Worm (Caenorhabditis elegans) whole organism, young adult: Measurements from ENCODE around the gene F47D12.3.

Experiments
- B0035.1 ChIP-seq: sonication (generic microtip); optimal IDR thresholded peaks from 2 replicates; lab custom pipeline; 2016; ENCODE audit warnings: missing genetic modification characterization, mild to moderate bottlenecking, missing compliant biosample characterization, missing genotype, missing genetic modification reagents
- F22D6.2 ChIP-seq: sonication (generic microtip); optimal IDR thresholded peaks from 2 replicates; lab custom pipeline; 2016; ENCODE audit warnings: mild to moderate bottlenecking, missing genetic modification characterization, missing compliant biosample characterization
- F23B12.7 ChIP-seq: sonication (generic microtip); optimal IDR thresholded peaks from 2 replicates; lab custom pipeline; 2017; ENCODE audit warnings: missing genetic modification characterization, mild to moderate bottlenecking, missing compliant biosample characterization, antibody characterized with exemption, moderate library complexity; ENCODE audit not compliant: insufficient read depth
- F33H1.4 ChIP-seq: fragments of 200-800 bp; sonication (Bioruptor generic); IDR thresholded peaks from 2 replicates; pipeline ENCODE4 v1.3.6; 2022; ENCODE audit warnings: missing genetic modification reagents, missing genetic modification characterization, missing compliant biosample characterization
- F52B5.7 ChIP-seq: sonication (generic microtip); optimal IDR thresholded peaks from 2 replicates; lab custom pipeline; 2016; ENCODE audit warnings: mild to moderate bottlenecking, missing genetic modification characterization, missing compliant biosample characterization
- F57A8.1 ChIP-seq: fragments of 200-800 bp; sonication (Bioruptor generic); optimal IDR thresholded peaks from 2 replicates; lab custom pipeline; 2018; ENCODE audit warnings: mild to moderate bottlenecking, missing genetic modification characterization, moderate library complexity, missing compliant biosample characterization
- K11D2.4 ChIP-seq: fragments of 200-800 bp; sonication (Bioruptor generic); IDR thresholded peaks from 2 replicates; pipeline ENCODE4 v1.3.6; 2022; ENCODE audit warnings: missing genetic modification reagents, missing genetic modification characterization, missing compliant biosample characterization
- K12H6.12 ChIP-seq: fragments of 200-800 bp; sonication (Bioruptor generic); optimal IDR thresholded peaks from 2 replicates; lab custom pipeline; 2018; ENCODE audit warnings: mild to moderate bottlenecking, missing genetic modification characterization, missing compliant biosample characterization
- T26A5.8 ChIP-seq: sonication (generic microtip); optimal IDR thresholded peaks from 2 replicates; lab custom pipeline; 2016; ENCODE audit warnings: missing genetic modification characterization, missing compliant biosample characterization
- Y67H2A.10 ChIP-seq: fragments of 200-800 bp; sonication (Bioruptor generic); conservative IDR thresholded peaks from 2 replicates; pipeline ENCODE4 v1.3.6; 2022; ENCODE audit warnings: missing genetic modification reagents, missing genetic modification characterization, missing compliant biosample characterization
- aptf-2 ChIP-seq: fragments of 200-800 bp; sonication (Bioruptor generic); conservative IDR thresholded peaks from 2 replicates; pipeline ENCODE4 v1.3.6; 2022; ENCODE audit warnings: missing genetic modification reagents, missing genetic modification characterization, missing compliant biosample characterization
- aptf-3 ChIP-seq: fragments of 200-800 bp; sonication (Bioruptor generic); IDR thresholded peaks from 2 replicates; pipeline ENCODE4 v1.3.6; 2022; ENCODE audit warnings: missing genetic modification characterization, missing compliant biosample characterization
- athp-1 ChIP-seq: sonication (generic microtip); optimal IDR thresholded peaks from 2 replicates; lab custom pipeline; 2017; ENCODE audit warnings: mild to moderate bottlenecking, missing genetic modification characterization, missing compliant biosample characterization
- attf-3 ChIP-seq: fragments of 200-800 bp; sonication (Bioruptor generic); conservative IDR thresholded peaks from 2 replicates; pipeline ENCODE4 v1.3.6; 2022; ENCODE audit warnings: missing genetic modification reagents, missing genetic modification characterization, missing compliant biosample characterization
- attf-6 ChIP-seq: fragments of 200-800 bp; sonication (Bioruptor generic); IDR thresholded peaks from 2 replicates; pipeline ENCODE4 v1.3.6; 2022; ENCODE audit warnings: missing genetic modification reagents, missing genetic modification characterization, missing compliant biosample characterization
- bed-2 ChIP-seq: fragments of 200-800 bp; sonication (Bioruptor generic); IDR thresholded peaks from 2 replicates; pipeline ENCODE4 v1.3.6; 2022; ENCODE audit warnings: missing genetic modification reagents, missing genetic modification characterization, missing compliant biosample characterization
- cebp-1 ChIP-seq, 2 experiments: fragments of 200-800 bp in 1 of 2; sonication (Bioruptor generic) in 1 of 2; sonication (generic microtip) in 1 of 2; IDR thresholded peaks in 1 of 2; optimal IDR thresholded peaks in 1 of 2; 2 replicates each; pipeline versions ENCODE4 v1.3.6 to Lab custom; 2017 to 2022; ENCODE audit warnings: missing compliant biosample characterization in 2 of 2, missing genetic modification characterization in 2 of 2, mild to moderate bottlenecking in 1 of 2, missing genetic modification reagents in 1 of 2, moderate library complexity in 1 of 2
- ceh-27 ChIP-seq: fragments of 200-800 bp; sonication (Bioruptor generic); optimal IDR thresholded peaks from 2 replicates; lab custom pipeline; 2018; ENCODE audit warnings: mild to moderate bottlenecking, missing genetic modification characterization, moderate library complexity, missing compliant biosample characterization
- ceh-58 ChIP-seq: fragments of 200-800 bp; sonication (Bioruptor generic); IDR thresholded peaks from 2 replicates; pipeline ENCODE4 v1.3.6; 2022; ENCODE audit warnings: missing genetic modification characterization, missing compliant biosample characterization
- dpl-1 ChIP-seq: fragments of 150-350 bp; optimal IDR thresholded peaks from 2 replicates; lab custom pipeline; 2014; ENCODE audit warnings: missing biosample characterization, missing genetic modification reagents, missing genetic modification characterization
- egl-18 ChIP-seq: fragments of 200-800 bp; sonication (Bioruptor generic); IDR thresholded peaks from 2 replicates; pipeline ENCODE4 v1.3.6; 2022; ENCODE audit warnings: missing genetic modification reagents, missing genetic modification characterization, missing compliant biosample characterization
- egrh-3 ChIP-seq: fragments of 200-800 bp; sonication (Bioruptor generic); IDR thresholded peaks from 2 replicates; pipeline ENCODE4 v1.3.6; 2022; ENCODE audit warnings: missing genetic modification reagents, missing genetic modification characterization, missing compliant biosample characterization
- hlh-12 ChIP-seq: sonication (generic microtip); optimal IDR thresholded peaks from 2 replicates; lab custom pipeline; 2016; ENCODE audit warnings: missing genetic modification characterization, missing compliant biosample characterization
- hmg-1.2 ChIP-seq: fragments of 200-800 bp; sonication (Bioruptor generic); IDR thresholded peaks from 2 replicates; pipeline ENCODE4 v1.3.6; 2022; ENCODE audit warnings: missing genetic modification reagents, missing genetic modification characterization, missing compliant biosample characterization
- hmg-20 ChIP-seq: fragments of 200-800 bp; sonication (Bioruptor generic); IDR thresholded peaks from 2 replicates; pipeline ENCODE4 v1.3.6; 2022; ENCODE audit warnings: missing genetic modification reagents, missing genetic modification characterization, missing compliant biosample characterization
- hsf-1 ChIP-seq: fragments of 200-800 bp; sonication (Bioruptor generic); IDR thresholded peaks from 2 replicates; pipeline ENCODE4 v1.3.6; 2022; ENCODE audit warnings: missing genetic modification reagents, missing genetic modification characterization, missing compliant biosample characterization
- lin-26 ChIP-seq: fragments of 200-800 bp; sonication (Bioruptor generic); IDR thresholded peaks from 2 replicates; pipeline ENCODE4 v1.3.6; 2022; ENCODE audit warnings: missing genetic modification reagents, missing genetic modification characterization, missing compliant biosample characterization
- lin-35 ChIP-seq, 3 experiments: fragments of 150-350 bp in 2 of 3; sonication (generic microtip) in 1 of 3; optimal IDR thresholded peaks; 2 replicates each; lab custom pipeline; 2014 to 2018; ENCODE audit warnings: missing biosample characterization in 3 of 3, missing genetic modification characterization in 3 of 3, missing genetic modification reagents in 3 of 3
- lsy-27 ChIP-seq: sonication (generic microtip); optimal IDR thresholded peaks from 2 replicates; lab custom pipeline; 2017; ENCODE audit warnings: missing genetic modification characterization, mild to moderate bottlenecking, missing compliant biosample characterization, antibody characterized with exemption, missing genotype, borderline replicate concordance; ENCODE audit not compliant: insufficient read depth
- madf-10 ChIP-seq: sonication (generic microtip); optimal IDR thresholded peaks from 2 replicates; lab custom pipeline; 2016; ENCODE audit warnings: mild to moderate bottlenecking, missing genetic modification characterization, missing compliant biosample characterization
- madf-6 ChIP-seq: fragments of 200-800 bp; sonication (Bioruptor generic); IDR thresholded peaks from 2 replicates; pipeline ENCODE4 v1.3.6; 2022; ENCODE audit warnings: missing genetic modification reagents, missing genetic modification characterization, missing compliant biosample characterization
- madf-8 ChIP-seq: fragments of 200-800 bp; sonication (Bioruptor generic); conservative IDR thresholded peaks from 2 replicates; pipeline ENCODE4 v1.3.6; 2022; ENCODE audit warnings: missing genetic modification reagents, missing genetic modification characterization, missing compliant biosample characterization
- mxl-1 ChIP-seq: sonication (generic microtip); optimal IDR thresholded peaks from 2 replicates; lab custom pipeline; 2016; ENCODE audit warnings: missing genetic modification characterization, missing compliant biosample characterization
- nhr-120 ChIP-seq: fragments of 200-800 bp; sonication (Bioruptor generic); IDR thresholded peaks from 2 replicates; pipeline ENCODE4 v1.3.6; 2022; ENCODE audit warnings: missing genetic modification characterization, missing compliant biosample characterization
- nhr-27 ChIP-seq: fragments of 200-800 bp; sonication (Bioruptor generic); optimal IDR thresholded peaks from 2 replicates; lab custom pipeline; 2018; ENCODE audit warnings: mild to moderate bottlenecking, missing genetic modification characterization, moderate library complexity, missing compliant biosample characterization
- nhr-80 ChIP-seq: sonication (generic microtip); optimal IDR thresholded peaks from 2 replicates; lab custom pipeline; 2016; ENCODE audit warnings: missing genetic modification characterization, missing compliant biosample characterization
- pbrm-1 ChIP-seq: fragments of 200-800 bp; sonication (Bioruptor generic); IDR thresholded peaks from 2 replicates; pipeline ENCODE4 v1.3.6; 2022; ENCODE audit warnings: missing genetic modification reagents, missing genetic modification characterization, missing compliant biosample characterization
- repo-1 ChIP-seq: sonication (generic microtip); optimal IDR thresholded peaks from 2 replicates; lab custom pipeline; 2017; ENCODE audit warnings: mild to moderate bottlenecking, missing genetic modification characterization, missing compliant biosample characterization
- rpc-1 ChIP-seq, 2 experiments: fragments of 150-350 bp in 1 of 2; sonication (generic microtip) in 1 of 2; optimal IDR thresholded peaks; 2 replicates each; lab custom pipeline; 2014 to 2018; ENCODE audit warnings: missing biosample characterization in 1 of 2, missing genetic modification characterization in 1 of 2, missing genetic modification reagents in 1 of 2, missing genotype in 1 of 2
- snpc-1.3 ChIP-seq: sonication (generic microtip); optimal IDR thresholded peaks from 2 replicates; lab custom pipeline; 2017; ENCODE audit warnings: missing genetic modification characterization, mild to moderate bottlenecking, missing compliant biosample characterization, antibody characterized with exemption, moderate library complexity, missing genotype, missing genetic modification reagents; ENCODE audit not compliant: insufficient read depth
- sptf-2 ChIP-seq: fragments of 200-800 bp; sonication (Bioruptor generic); optimal IDR thresholded peaks from 2 replicates; lab custom pipeline; 2018; ENCODE audit warnings: mild to moderate bottlenecking, missing genetic modification characterization, missing compliant biosample characterization
- tlf-1 ChIP-seq: fragments of 200-800 bp; sonication (Bioruptor generic); optimal IDR thresholded peaks from 2 replicates; lab custom pipeline; 2018; ENCODE audit warnings: mild to moderate bottlenecking, missing genetic modification characterization, missing compliant biosample characterization
- unc-130 ChIP-seq: sonication (generic microtip); optimal IDR thresholded peaks from 2 replicates; lab custom pipeline; 2016; ENCODE audit warnings: missing genetic modification reagents, missing genetic modification characterization, missing compliant biosample characterization
- xnd-1 ChIP-seq: sonication (generic microtip); optimal IDR thresholded peaks from 2 replicates; lab custom pipeline; 2016; ENCODE audit warnings: missing genotype, missing genetic modification reagents, missing genetic modification characterization, missing compliant biosample characterization
- zim-3 ChIP-seq: sonication (generic microtip); optimal IDR thresholded peaks from 2 replicates; lab custom pipeline; 2017; ENCODE audit warnings: mild to moderate bottlenecking, missing genetic modification characterization, moderate library complexity, missing compliant biosample characterization
- ztf-6 ChIP-seq: fragments of 200-800 bp; sonication (Bioruptor generic); IDR thresholded peaks from 2 replicates; pipeline ENCODE4 v1.3.6; 2022; ENCODE audit warnings: missing genetic modification reagents, missing genetic modification characterization, missing compliant biosample characterization

Gene F47D12.3

ce11 chrIII:6280070-6280596 lies 18.1 kb upstream of the F47D12.3 start, which contains the start of gene hmg-1.2 (continued):
- TF ChIP-seq T26A5.8 (tag; lab: Kevin White, UChicago) (no peak), K12H6.12 (tag; lab: Kevin White, UChicago) (peak; percentile 65), ceh-27 (peak; percentile 76), K11D2.4 (0 out of 2 replicates have a peak, but pooled peaks have one; percentile 9), F22D6.2 (no peak), attf-6 (no peak), bed-2 (GFP tag; lab: Robert Waterston, UW) (no peak), snpc-1.3 (tag; lab: Kevin White, UChicago) (no peak), egrh-3 (0 out of 2 replicates have a peak, but pooled peaks have one; percentile 32), hsf-1 (GFP tag; lab: Robert Waterston, UW) (no peak), repo-1 (tag; lab: Kevin White, UChicago) (peak; percentile 73), lin-26 (GFP tag; lab: Robert Waterston, UW) (peak; percentile 47; the same call in 1 of the 2 replicates), dpl-1 (no peak), rpc-1 (optimal IDR thresholded peaks at IDR 0.05; lab: Kevin White, UChicago) (no peak), rpc-1 (tag; optimal IDR thresholded peaks at IDR 0.05; lab: Kevin White, UChicago) (no peak), nhr-120 (GFP tag; lab: Robert Waterston, UW) (no peak), aptf-2 (no peak), athp-1 (tag; lab: Kevin White, UChicago) (peak; percentile 50)

- TF ChIP-seq nhr-80 (tag; lab: Kevin White, UChicago) (no peak), unc-130 (no peak), lsy-27 (tag; lab: Kevin White, UChicago) (no peak), aptf-3 (GFP tag; lab: Robert Waterston, UW) (no peak), egl-18 (GFP tag; lab: Robert Waterston, UW) (no peak), madf-8 (GFP tag; lab: Robert Waterston, UW) (peak; percentile 74), athp-1 (tag; lab: Kevin White, UChicago) (no peak), attf-3 (GFP tag; lab: Robert Waterston, UW) (no peak), ztf-6 (GFP tag; lab: Robert Waterston, UW) (no peak), tlf-1 (no peak), nhr-27 (no peak), ceh-27 (no peak), madf-6 (peak; percentile 93), B0035.1 (no peak), mxl-1 (tag; lab: Kevin White, UChicago) (no peak), hmg-20 (GFP tag; lab: Robert Waterston, UW) (no peak), F52B5.7 (no peak), pbrm-1 (GFP tag; lab: Robert Waterston, UW) (no peak), Y67H2A.10 (GFP tag; lab: Robert Waterston, UW) (no peak), sptf-2 (GFP tag; lab: Kevin White, UChicago) (no peak), F23B12.7 (tag; lab: Kevin White, UChicago) (no peak), lin-35 (GFP tag; optimal IDR thresholded peaks at IDR 0.05; lab: Kevin White, UChicago) (no peak), nhr-120 (GFP tag; lab: Robert Waterston, UW) (no peak), hlh-12 (tag; lab: Kevin White, UChicago) (no peak), xnd-1 (tag; lab: Kevin White, UChicago) (peak; percentile 91), zim-3 (tag; lab: Kevin White, UChicago) (no peak), F33H1.4 (GFP tag; lab: Robert Waterston, UW) (peak; percentile 43; the same call in 1 of the 2 replicates), madf-10 (no peak), egrh-3 (no peak), F57A8.1 (GFP tag; lab: Kevin White, UChicago) (no peak), aptf-2 (no peak), ceh-58 (no peak), hmg-1.2 (GFP tag; lab: Robert Waterston, UW) (0 out of 2 replicates have a peak, but pooled peaks have one; percentile 14), cebp-1 (GFP tag; IDR thresholded peaks at IDR 0.05; lab: Robert Waterston, UW) (no peak), cebp-1 (tag; optimal IDR thresholded peaks at IDR 0.05; lab: Kevin White, UChicago) (no peak)
Measured at ce11 chrIII:6283024-6283423, 15.2 kb upstream of the F47D12.3 start.
